Worm (Caenorhabditis elegans): ENCODE measurements around the gene srd-12.

DNA sequence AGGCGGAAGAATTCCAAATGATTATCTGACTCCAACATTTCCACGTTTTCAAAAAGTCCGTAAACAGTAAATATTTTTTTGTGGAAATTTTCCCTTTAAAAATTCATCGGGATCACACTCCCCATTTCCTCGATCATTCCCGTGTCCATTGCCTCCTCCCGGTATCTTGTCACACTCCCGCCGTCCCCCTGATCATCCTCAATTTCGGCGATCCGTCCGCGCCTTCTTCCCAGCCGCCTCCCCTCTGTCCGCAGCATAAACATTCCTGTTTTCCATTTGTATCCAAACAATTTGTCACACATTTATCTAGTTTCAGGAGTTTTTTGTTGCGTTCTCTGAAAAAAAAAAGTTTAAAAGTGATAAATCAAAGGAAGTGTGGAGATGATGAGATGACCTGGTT is 37.1 kb downstream of the srd-12 start:
- no peak for TF ChIP-seq unc-42 (tag; optimal IDR thresholded peaks at IDR 0.05)
- no peak for TF ChIP-seq hlh-13 (GFP tag; optimal IDR thresholded peaks at IDR 0.05)
- TF ChIP-seq pag-3 (tag; optimal IDR thresholded peaks at IDR 0.05; ENCODE audit: borderline replicate concordance), result no peak
- no peak for TF ChIP-seq unc-55 (GFP tag; optimal IDR thresholded peaks at IDR 0.05)
- TF ChIP-seq hlh-6 (tag; optimal IDR thresholded peaks at IDR 0.05), result no peak
- TF ChIP-seq dve-1 (tag; optimal IDR thresholded peaks at IDR 0.05), result no peak
- TF ChIP-seq nhr-11 (tag; optimal IDR thresholded peaks at IDR 0.05), result no peak
- no peak for TF ChIP-seq ttx-3 (tag; optimal IDR thresholded peaks at IDR 0.05)
- TF ChIP-seq pqm-1 (tag; optimal IDR thresholded peaks at IDR 0.05), result no peak
